Fruit fly (Drosophila melanogaster) whole organism, embryonic: ENCODE results near the gene CG5386.
A peak's percentile ranks its signal among the peaks of the same experiment; 100 is the strongest.

ENCODE experiments used
- Abd-B ChIP-seq: fragments of 200-800 bp; sonication (Bioruptor generic); optimal IDR thresholded peaks from 2 replicates; lab custom pipeline; 2018; ENCODE audit warnings: missing biosample characterization, mild to moderate bottlenecking, missing genetic modification characterization, moderate library complexity
- Adf1 ChIP-seq: fragments of 200-800 bp; sonication (Bioruptor generic); IDR thresholded peaks from 2 replicates; pipeline ENCODE4 v1.3.6; 2022; ENCODE audit warnings: missing biosample characterization, missing genetic modification characterization
- Bgb ChIP-seq: fragments of 200-800 bp; sonication (Bioruptor generic); IDR thresholded peaks from 2 replicates; pipeline ENCODE4 v1.3.6; 2022; ENCODE audit warnings: missing biosample characterization, missing genetic modification characterization; ENCODE audit not compliant: partially characterized antibody
- CG1024 ChIP-seq: fragments of 200-800 bp; sonication (Bioruptor generic); IDR thresholded peaks from 2 replicates; pipeline ENCODE4 v1.3.6; 2022; ENCODE audit warnings: missing biosample characterization, missing genetic modification characterization
- CG11085 ChIP-seq: fragments of 200-800 bp; sonication (Bioruptor generic); IDR thresholded peaks from 2 replicates; pipeline ENCODE4 v1.3.6; 2022; ENCODE audit warnings: missing biosample characterization, missing genetic modification characterization
- CG11696 ChIP-seq: fragments of 200-800 bp; sonication (Bioruptor generic); IDR thresholded peaks from 2 replicates; pipeline ENCODE4 v1.3.6; 2022; ENCODE audit warnings: missing biosample characterization, missing genetic modification characterization
- CG11723 ChIP-seq: fragments of 200-800 bp; sonication (Bioruptor generic); optimal IDR thresholded peaks from 2 replicates; lab custom pipeline; 2017; ENCODE audit warnings: missing biosample characterization, mild to moderate bottlenecking, missing genetic modification characterization
- CG13123 ChIP-seq: fragments of 200-800 bp; sonication (Bioruptor generic); optimal IDR thresholded peaks from 2 replicates; lab custom pipeline; 2016; ENCODE audit warnings: missing biosample characterization, missing genetic modification characterization
- CG13894 ChIP-seq: fragments of 200-800 bp; sonication (Bioruptor generic); optimal IDR thresholded peaks from 3 replicates; lab custom pipeline; 2018; ENCODE audit warnings: missing biosample characterization, mild to moderate bottlenecking, missing genetic modification characterization, moderate library complexity
- CG17385 ChIP-seq: fragments of 200-800 bp; sonication (Bioruptor generic); optimal IDR thresholded peaks from 3 replicates; lab custom pipeline; 2018; ENCODE audit warnings: missing biosample characterization, mild to moderate bottlenecking, missing genetic modification characterization
- CG2199 ChIP-seq: fragments of 200-800 bp; sonication (Bioruptor generic); IDR thresholded peaks from 3 replicates; pipeline ENCODE4 v1.3.6; 2022; ENCODE audit warnings: missing biosample characterization, missing genetic modification characterization
- CG2202 ChIP-seq: fragments of 200-800 bp; sonication (Bioruptor generic); optimal IDR thresholded peaks from 2 replicates; lab custom pipeline; 2018; ENCODE audit warnings: missing biosample characterization, mild to moderate bottlenecking, missing genetic modification characterization
- CG31224 ChIP-seq: fragments of 200-800 bp; sonication (Bioruptor generic); IDR thresholded peaks from 2 replicates; pipeline ENCODE4 v1.3.6; 2022; ENCODE audit warnings: missing biosample characterization, missing genetic modification characterization
- CG31365 ChIP-seq: fragments of 200-800 bp; sonication (Bioruptor generic); optimal IDR thresholded peaks from 2 replicates; lab custom pipeline; 2018; ENCODE audit warnings: missing biosample characterization, mild to moderate bottlenecking, missing genetic modification characterization
- CG3407 ChIP-seq: fragments of 200-800 bp; sonication (Bioruptor generic); optimal IDR thresholded peaks from 2 replicates; lab custom pipeline; 2018; ENCODE audit warnings: missing biosample characterization, mild to moderate bottlenecking, missing genetic modification characterization
- CG4282 ChIP-seq: fragments of 200-800 bp; sonication (Bioruptor generic); optimal IDR thresholded peaks from 2 replicates; lab custom pipeline; 2016; ENCODE audit warnings: missing biosample characterization, missing genetic modification characterization
- CG4360 ChIP-seq: fragments of 200-800 bp; sonication (Bioruptor generic); IDR thresholded peaks from 2 replicates; pipeline ENCODE4 v1.3.6; 2022; ENCODE audit warnings: missing biosample characterization, missing genetic modification characterization
- CG9437 ChIP-seq: fragments of 200-800 bp; sonication (Bioruptor generic); optimal IDR thresholded peaks from 2 replicates; lab custom pipeline; 2018; ENCODE audit warnings: missing biosample characterization, mild to moderate bottlenecking, missing genetic modification characterization
- CkIIα-i1 ChIP-seq: fragments of 200-800 bp; sonication (Bioruptor generic); IDR thresholded peaks from 2 replicates; pipeline ENCODE4 v1.3.6; 2022; ENCODE audit warnings: missing biosample characterization, missing genetic modification characterization
- CoRest ChIP-seq: fragments of 200-800 bp; sonication (Bioruptor generic); optimal IDR thresholded peaks from 3 replicates; lab custom pipeline; 2018; ENCODE audit warnings: missing biosample characterization, mild to moderate bottlenecking, missing genetic modification characterization, moderate library complexity
- Doc2 ChIP-seq: fragments of 200-800 bp; sonication (Bioruptor generic); IDR thresholded peaks from 2 replicates; pipeline ENCODE4 v1.3.6; 2022; ENCODE audit warnings: missing biosample characterization, missing genetic modification characterization
- H2.0 ChIP-seq: fragments of 200-800 bp; sonication (Bioruptor generic); IDR thresholded peaks from 2 replicates; pipeline ENCODE4 v1.3.6; 2022; ENCODE audit warnings: missing biosample characterization, missing genetic modification characterization
- HLH3B ChIP-seq: fragments of 200-800 bp; sonication (Bioruptor generic); IDR thresholded peaks from 2 replicates; pipeline ENCODE4 v1.3.6; 2022; ENCODE audit warnings: missing biosample characterization, missing genetic modification characterization
- Med ChIP-seq: fragments of 200-800 bp; sonication (Bioruptor generic); peaks from one replicate; lab custom pipeline; 2016; ENCODE audit warnings: missing biosample characterization, missing genetic modification characterization, mild to moderate bottlenecking, inconsistent platforms, moderate library complexity
- Mrtf ChIP-seq: fragments of 200-800 bp; sonication (Bioruptor generic); IDR thresholded peaks from 3 replicates; pipeline ENCODE4 v1.3.6; 2022; ENCODE audit warnings: missing biosample characterization, missing genetic modification characterization
- Rfx ChIP-seq: fragments of 200-800 bp; sonication (Bioruptor generic); IDR thresholded peaks from 2 replicates; pipeline ENCODE4 v1.3.6; 2022; ENCODE audit warnings: missing biosample characterization, missing genetic modification characterization
- Sox100B ChIP-seq: fragments of 200-800 bp; sonication (Bioruptor generic); optimal IDR thresholded peaks from 3 replicates; lab custom pipeline; 2018; ENCODE audit warnings: missing biosample characterization, mild to moderate bottlenecking, missing genetic modification characterization
- Stat92E ChIP-seq, 3 experiments: fragments of >200 bp in 2 of 3; fragments of 200-800 bp in 1 of 3; sonication (Bioruptor generic) in 1 of 3; optimal IDR thresholded peaks; 2 replicates each; lab custom pipeline; 2017 to 2019; ENCODE audit warnings: missing biosample characterization in 3 of 3, missing genetic modification characterization in 3 of 3, mild to moderate bottlenecking in 1 of 3, moderate library complexity in 1 of 3
- TFAM ChIP-seq: fragments of 200-800 bp; sonication (Bioruptor generic); optimal IDR thresholded peaks from 2 replicates; lab custom pipeline; 2017; ENCODE audit warnings: missing biosample characterization, missing genetic modification characterization, inconsistent platforms
- Trl ChIP-seq, 3 experiments: fragments of >200 bp in 2 of 3; fragments of 200-800 bp in 1 of 3; sonication (Bioruptor generic) in 1 of 3; optimal IDR thresholded peaks; 2 replicates in 1 of 3; 3 replicates in 2 of 3; lab custom pipeline; 2016 to 2017; ENCODE audit warnings: missing biosample characterization in 1 of 3, missing genetic modification characterization in 1 of 3
- ase ChIP-seq: fragments of 200-800 bp; sonication (Bioruptor generic); IDR thresholded peaks from 3 replicates; pipeline ENCODE4 v1.3.6; 2022; ENCODE audit warnings: missing biosample characterization, missing genetic modification characterization
- az2 ChIP-seq: fragments of 200-800 bp; sonication (Bioruptor generic); optimal IDR thresholded peaks from 3 replicates; lab custom pipeline; 2016; ENCODE audit warnings: missing biosample characterization, missing genetic modification characterization
- btn ChIP-seq: fragments of 200-800 bp; sonication (Bioruptor generic); optimal IDR thresholded peaks from 2 replicates; lab custom pipeline; 2016; ENCODE audit warnings: missing biosample characterization, missing genetic modification characterization
- cato ChIP-seq: fragments of 200-800 bp; sonication (Bioruptor generic); optimal IDR thresholded peaks from 2 replicates; lab custom pipeline; 2016; ENCODE audit warnings: missing biosample characterization, missing genetic modification characterization, borderline replicate concordance
- caup ChIP-seq: fragments of 200-800 bp; sonication (Bioruptor generic); optimal IDR thresholded peaks from 3 replicates; lab custom pipeline; 2017; ENCODE audit warnings: missing biosample characterization, mild to moderate bottlenecking, missing genetic modification characterization, moderate library complexity; ENCODE audit not compliant: severe bottlenecking
- danr ChIP-seq: fragments of 200-800 bp; sonication (Bioruptor generic); IDR thresholded peaks from 2 replicates; pipeline ENCODE4 v1.3.6; 2022; ENCODE audit warnings: missing biosample characterization, missing genetic modification characterization
- en ChIP-seq: fragments of 200-800 bp; sonication (Bioruptor generic); optimal IDR thresholded peaks from 2 replicates; lab custom pipeline; 2016; ENCODE audit warnings: missing biosample characterization, missing genetic modification characterization
- ewg ChIP-seq: fragments of 200-800 bp; sonication (Bioruptor generic); optimal IDR thresholded peaks from 3 replicates; lab custom pipeline; 2017; ENCODE audit warnings: mild to moderate bottlenecking, missing biosample characterization, missing genetic modification reagents, missing genetic modification characterization
- fd3F ChIP-seq: fragments of 200-800 bp; sonication (Bioruptor generic); optimal IDR thresholded peaks from 2 replicates; lab custom pipeline; 2018; ENCODE audit warnings: missing biosample characterization, mild to moderate bottlenecking, missing genetic modification characterization, moderate library complexity
- fru ChIP-seq: fragments of >200 bp; optimal IDR thresholded peaks from 2 replicates; lab custom pipeline; 2017
- gfzf ChIP-seq: fragments of 200-800 bp; sonication (Bioruptor generic); optimal IDR thresholded peaks from 2 replicates; lab custom pipeline; 2016; ENCODE audit warnings: missing biosample characterization, mild to moderate bottlenecking, missing genetic modification characterization, moderate library complexity
- hkb ChIP-seq, 2 experiments: fragments of 200-800 bp in 1 of 2; fragments of >200 bp in 1 of 2; sonication (Bioruptor generic) in 1 of 2; IDR thresholded peaks in 1 of 2; optimal IDR thresholded peaks in 1 of 2; 2 replicates each; pipeline versions ENCODE4 v1.3.6 to Lab custom; 2017 to 2022; ENCODE audit warnings: missing biosample characterization in 1 of 2, missing genetic modification characterization in 1 of 2
- jumu ChIP-seq: fragments of 200-800 bp; sonication (Bioruptor generic); optimal IDR thresholded peaks from 3 replicates; lab custom pipeline; 2016; ENCODE audit warnings: missing biosample characterization, missing genetic modification characterization
- ken ChIP-seq: fragments of 200-800 bp; sonication (Bioruptor generic); IDR thresholded peaks from 3 replicates; pipeline ENCODE4 v1.3.6; 2022; ENCODE audit warnings: missing biosample characterization, missing genetic modification characterization
- nerfin-1 ChIP-seq: fragments of 200-800 bp; sonication (Bioruptor generic); optimal IDR thresholded peaks from 3 replicates; lab custom pipeline; 2019; ENCODE audit warnings: missing biosample characterization, mild to moderate bottlenecking, missing genetic modification characterization, moderate library complexity
- tll ChIP-seq, 2 experiments: fragments of 200-800 bp in 1 of 2; fragments of >200 bp in 1 of 2; sonication (Bioruptor generic) in 1 of 2; optimal IDR thresholded peaks; 2 replicates each; lab custom pipeline; 2017 to 2019; ENCODE audit warnings: missing biosample characterization in 2 of 2, missing genetic modification characterization in 2 of 2, mild to moderate bottlenecking in 1 of 2, moderate library complexity in 1 of 2
- vfl ChIP-seq: fragments of 200-800 bp; sonication (Bioruptor generic); optimal IDR thresholded peaks from 2 replicates; lab custom pipeline; 2016; ENCODE audit warnings: missing biosample characterization, missing genetic modification characterization
- vvl ChIP-seq: fragments of 200-800 bp; sonication (Bioruptor generic); IDR thresholded peaks from 2 replicates; pipeline ENCODE4 v1.3.6; 2022; ENCODE audit warnings: missing biosample characterization, missing genetic modification characterization

Gene CG5386

dm6 chr3R:22356464-22357410 is 14.7 kb upstream of the CG5386 start, which contains the start of gene Sar1 (continued):
- TF ChIP-seq hkb (optimal IDR thresholded peaks at IDR 0.05; lab: Kevin White, UChicago) (peak; percentile 56), hkb (GFP tag; IDR thresholded peaks at IDR 0.05; lab: Robert Waterston, UW) (no peak), Bgb (GFP tag; lab: Robert Waterston, UW) (peak; percentile 97), Abd-B (GFP tag; lab: Kevin White, UChicago) (peak; percentile 42), CG13123 (no peak), cato (GFP tag; lab: Kevin White, UChicago) (no peak), ase (GFP tag; lab: Robert Waterston, UW) (no peak), Trl (optimal IDR thresholded peaks at IDR 0.05; lab: Kevin White, UChicago) (no peak), Trl (GFP tag; optimal IDR thresholded peaks at IDR 0.05; lab: Kevin White, UChicago) (peak; percentile 4), CG11723 (GFP tag; lab: Kevin White, UChicago) (no peak), vvl (GFP tag; lab: Robert Waterston, UW) (peak; percentile 72), Rfx (GFP tag; lab: Robert Waterston, UW) (peak; percentile 61), Stat92E (GFP tag; optimal IDR thresholded peaks at IDR 0.05; lab: Kevin White, UChicago) (peak in 1 of 3 experiments; percentile 90), CoRest (tag; lab: Kevin White, UChicago) (peak; percentile 65), Sox100B (no peak), vfl (no peak), CG4360 (GFP tag; lab: Robert Waterston, UW) (no peak), Med (GFP tag; lab: Kevin White, UChicago) (peak; percentile 90), ewg (GFP tag; lab: Kevin White, UChicago) (peak; percentile 18), CG31224 (GFP tag; lab: Robert Waterston, UW) (no peak), CG11696 (no peak), Doc2 (GFP tag; lab: Robert Waterston, UW) (no peak), Adf1 (no peak; the same call in 1 of the 2 replicates), CG13894 (tag; lab: Kevin White, UChicago) (no peak), ken (GFP tag; lab: Robert Waterston, UW) (no peak), CG1024 (GFP tag; lab: Robert Waterston, UW) (no peak), caup (peak; percentile 22), Mrtf (GFP tag; lab: Robert Waterston, UW) (no peak), H2.0 (0 out of 2 replicates have a peak, but pooled peaks have one; percentile 9), gfzf (GFP tag; lab: Kevin White, UChicago) (peak; percentile 99), btn (GFP tag; lab: Kevin White, UChicago) (no peak), az2 (GFP tag; lab: Kevin White, UChicago) (no peak), tll (GFP tag; optimal IDR thresholded peaks at IDR 0.05; lab: Kevin White, UChicago) (peak in 1 of 2 experiments; percentile 53), fd3F (GFP tag; lab: Kevin White, UChicago) (no peak), CG4282 (GFP tag; lab: Kevin White, UChicago) (peak; percentile 19), TFAM (no peak), CkIIα-i1 (GFP tag; lab: Robert Waterston, UW) (no peak), jumu (GFP tag; lab: Kevin White, UChicago) (peak; percentile 70), en (GFP tag; lab: Kevin White, UChicago) (no peak), HLH3B (no peak; the same call in 1 of the 2 replicates), CG17385 (no peak), CG3407 (GFP tag; lab: Kevin White, UChicago) (no peak), nerfin-1 (tag; lab: Kevin White, UChicago) (peak; percentile 31), CG31365 (tag; lab: Kevin White, UChicago) (no peak), CG11085 (no peak), danr (GFP tag; lab: Robert Waterston, UW) (no peak), CG2202 (tag; lab: Kevin White, UChicago) (peak; percentile 12), CG2199 (GFP tag; lab: Robert Waterston, UW) (no peak), CG9437 (GFP tag; lab: Kevin White, UChicago) (peak; percentile 55), fru (lab: Kevin White, UChicago) (no peak)
